Fruit fly (Drosophila melanogaster): Measurements from ENCODE around the gene DNAlig3.

Gene DNAlig3

DNA sequence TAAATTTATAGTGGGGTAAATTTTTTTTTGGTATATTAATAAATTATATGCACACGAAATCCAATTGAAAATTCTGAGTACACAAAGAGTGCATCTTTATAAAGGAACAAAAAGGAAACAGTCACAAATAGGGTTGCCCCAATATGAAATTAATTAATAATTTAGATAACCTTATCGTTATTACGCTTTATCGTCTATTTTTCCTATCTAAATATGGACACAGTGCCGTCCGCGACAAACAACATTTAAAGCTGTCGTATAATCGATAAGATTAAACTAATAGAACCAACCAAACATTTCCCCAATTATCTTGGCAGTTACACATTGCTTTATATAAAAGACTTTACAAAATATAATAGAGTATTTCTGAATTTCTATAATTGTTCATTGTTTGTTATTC is 3.6 kb downstream of the DNAlig3 start:
- TF ChIP-seq Snoo (tag; optimal IDR thresholded peaks at IDR 0.05) (no peak), CG14655 (GFP tag; optimal IDR thresholded peaks at IDR 0.05) (no peak), CG15710 (tag; optimal IDR thresholded peaks at IDR 0.05) (no peak), CG8301 (tag; optimal IDR thresholded peaks at IDR 0.05) (no peak), CG9948 (tag; optimal IDR thresholded peaks at IDR 0.05) (no peak), Ets98B (GFP tag; IDR thresholded peaks at IDR 0.05) (no peak), Pif1A (GFP tag; optimal IDR thresholded peaks at IDR 0.05) (no peak), gl (tag; optimal IDR thresholded peaks at IDR 0.05) (no peak), D1 (tag; optimal IDR thresholded peaks at IDR 0.05) (no peak), CG13204 (GFP tag; optimal IDR thresholded peaks at IDR 0.05) (no peak), CG12605 (GFP tag; IDR thresholded peaks at IDR 0.05) (no peak), CG34367 (tag; optimal IDR thresholded peaks at IDR 0.05) (no peak), CG8159 (tag; optimal IDR thresholded peaks at IDR 0.05) (no peak), CG32121 (GFP tag; IDR thresholded peaks at IDR 0.05) (no peak), fd96Ca (GFP tag; IDR thresholded peaks at IDR 0.05) (no peak), CG4496 (GFP tag; IDR thresholded peaks at IDR 0.05) (no peak), CG10348 (GFP tag; IDR thresholded peaks at IDR 0.05) (no peak), CG17806 (tag; optimal IDR thresholded peaks at IDR 0.05) (no peak), Pif1B (GFP tag; optimal IDR thresholded peaks at IDR 0.05) (no peak)

DNA sequence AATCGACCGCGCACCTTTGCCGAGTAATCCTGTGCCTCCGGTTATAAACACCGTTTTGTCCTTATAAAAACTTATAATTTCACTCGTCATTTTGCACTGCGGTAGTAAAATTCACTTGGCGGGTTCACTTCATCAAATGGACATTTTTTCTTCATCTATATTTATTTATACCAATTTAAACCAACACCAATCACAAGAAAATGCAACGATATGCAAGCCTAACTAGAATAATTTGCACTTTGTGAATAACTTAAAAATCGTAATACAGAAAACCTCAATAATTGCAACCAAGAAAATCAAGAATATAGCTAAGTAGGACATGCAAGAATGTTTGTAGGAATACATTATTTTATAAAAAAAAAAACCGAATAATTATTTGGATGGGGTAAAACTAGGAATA is 5.8 kb downstream of the DNAlig3 start, which contains the start of the genes CG10096 and CG10097:
Gene CG10096 (minus strand): TSS at position 101 of the 400 bp plus-strand sequence.
Gene CG10097 (minus strand): TSS at position 101 of the 400 bp plus-strand sequence.
- TF ChIP-seq CG17806 (tag; optimal IDR thresholded peaks at IDR 0.05) (no peak), gl (tag; optimal IDR thresholded peaks at IDR 0.05) (no peak), CG13204 (GFP tag; optimal IDR thresholded peaks at IDR 0.05) (no peak), CG8159 (tag; optimal IDR thresholded peaks at IDR 0.05) (no peak), Snoo (tag; optimal IDR thresholded peaks at IDR 0.05) (no peak), CG14655 (GFP tag; optimal IDR thresholded peaks at IDR 0.05) (no peak), CG12605 (GFP tag; IDR thresholded peaks at IDR 0.05) (no peak), Pif1A (GFP tag; optimal IDR thresholded peaks at IDR 0.05) (no peak), fd96Ca (GFP tag; IDR thresholded peaks at IDR 0.05) (no peak), Pif1B (GFP tag; optimal IDR thresholded peaks at IDR 0.05) (no peak), CG4496 (GFP tag; IDR thresholded peaks at IDR 0.05) (no peak), Ets98B (GFP tag; IDR thresholded peaks at IDR 0.05) (no peak), EcR (GFP tag; optimal IDR thresholded peaks at IDR 0.05) (no peak), D1 (tag; optimal IDR thresholded peaks at IDR 0.05) (no peak), CG32121 (GFP tag; IDR thresholded peaks at IDR 0.05) (no peak), CG15710 (tag; optimal IDR thresholded peaks at IDR 0.05) (no peak), CG10348 (GFP tag; IDR thresholded peaks at IDR 0.05) (no peak), rn (GFP tag; IDR thresholded peaks at IDR 0.05) (no peak), CG8301 (tag; optimal IDR thresholded peaks at IDR 0.05) (no peak)

DNA sequence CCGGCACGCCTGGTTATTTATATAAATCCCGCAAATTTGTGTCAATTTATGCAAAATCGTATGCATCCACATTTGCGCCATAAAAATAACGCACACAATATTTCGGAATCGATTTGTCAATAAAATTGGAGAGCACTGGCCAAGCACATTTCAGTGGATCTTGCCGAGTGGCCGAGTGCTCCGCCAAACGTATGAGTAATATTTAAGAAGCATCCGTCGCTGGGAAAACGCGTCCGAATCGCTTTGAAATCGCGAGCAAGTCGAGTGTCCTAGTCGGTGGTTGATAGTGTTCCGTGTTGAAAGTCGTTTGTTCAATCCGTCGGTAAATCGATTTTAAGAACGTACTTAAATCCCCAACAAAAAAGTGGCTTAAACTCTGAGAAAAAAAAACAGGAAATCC is 14.7 kb downstream of the DNAlig3 start, which contains the start of gene CG33098:
Gene CG33098 (plus strand): TSS at position 224 of the 400 bp plus-strand sequence.
- no peak for TF ChIP-seq CG12605 (GFP tag; IDR thresholded peaks at IDR 0.05)
- TF ChIP-seq Pif1A (GFP tag; optimal IDR thresholded peaks at IDR 0.05): no peak
- TF ChIP-seq CG8301 (tag; optimal IDR thresholded peaks at IDR 0.05): no peak
- TF ChIP-seq CG4496 (GFP tag; IDR thresholded peaks at IDR 0.05): no peak

- TF ChIP-seq CG8301 (tag; optimal IDR thresholded peaks at IDR 0.05) (no peak), EcR (GFP tag; optimal IDR thresholded peaks at IDR 0.05) (no peak), CG10348 (GFP tag; IDR thresholded peaks at IDR 0.05) (no peak), CG8159 (tag; optimal IDR thresholded peaks at IDR 0.05) (no peak), Ets98B (GFP tag; IDR thresholded peaks at IDR 0.05) (no peak), CG14655 (GFP tag; optimal IDR thresholded peaks at IDR 0.05) (no peak), CG34367 (tag; optimal IDR thresholded peaks at IDR 0.05) (no peak)
Observed at dm6 chr3R:12385949-12386348, 15.7 kb downstream of the DNAlig3 start, which contains the start of gene Sol1. Gene Sol1 (plus strand): TSS chr3R:12386249.

DNA sequence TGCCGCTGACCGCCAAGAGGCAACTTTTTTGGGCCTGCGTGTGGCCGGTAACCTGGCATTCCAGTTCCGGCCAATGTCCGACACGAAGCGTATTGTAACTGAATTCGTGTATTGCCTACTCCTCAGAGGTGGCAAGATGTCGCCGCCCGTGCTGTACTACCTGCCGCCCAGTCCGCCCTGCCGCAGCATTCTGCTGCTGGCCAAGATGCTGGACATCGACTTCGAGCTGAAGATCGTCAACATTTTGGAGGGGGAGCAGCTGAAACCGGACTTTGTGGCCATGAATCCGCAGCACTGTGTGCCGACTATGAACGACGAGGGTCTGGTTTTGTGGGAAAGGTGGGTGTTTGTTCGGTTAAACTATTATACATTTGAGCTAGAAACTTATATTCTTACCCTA is 17.4 kb downstream of the DNAlig3 start:
- TF ChIP-seq Ets98B (GFP tag; IDR thresholded peaks at IDR 0.05) (peak; percentile 12; the same call in 1 of the 2 replicates), CG15710 (tag; optimal IDR thresholded peaks at IDR 0.05) (no peak), CG4496 (GFP tag; IDR thresholded peaks at IDR 0.05) (peak; percentile 84)

DNA sequence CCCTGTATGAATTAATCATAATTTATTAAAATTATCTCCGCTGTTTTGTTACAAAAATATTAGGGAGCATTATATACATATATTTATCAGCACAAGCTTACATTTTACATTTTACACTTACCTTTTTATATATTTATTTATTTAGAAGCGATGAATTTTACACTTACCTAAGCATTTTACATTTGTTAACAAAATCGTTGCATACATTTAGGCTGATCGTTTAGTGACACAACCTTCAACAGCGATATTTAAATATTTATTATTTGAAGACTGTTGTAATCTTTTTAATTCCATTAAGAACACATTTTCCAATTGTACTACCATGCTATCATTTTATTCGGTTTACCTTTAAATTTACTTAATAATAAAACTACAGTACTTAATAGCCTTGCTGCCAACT is 17.9 kb downstream of the DNAlig3 start:
- TF ChIP-seq CG17806 (tag; optimal IDR thresholded peaks at IDR 0.05) (no peak), D1 (tag; optimal IDR thresholded peaks at IDR 0.05) (peak; percentile 71)

DNA sequence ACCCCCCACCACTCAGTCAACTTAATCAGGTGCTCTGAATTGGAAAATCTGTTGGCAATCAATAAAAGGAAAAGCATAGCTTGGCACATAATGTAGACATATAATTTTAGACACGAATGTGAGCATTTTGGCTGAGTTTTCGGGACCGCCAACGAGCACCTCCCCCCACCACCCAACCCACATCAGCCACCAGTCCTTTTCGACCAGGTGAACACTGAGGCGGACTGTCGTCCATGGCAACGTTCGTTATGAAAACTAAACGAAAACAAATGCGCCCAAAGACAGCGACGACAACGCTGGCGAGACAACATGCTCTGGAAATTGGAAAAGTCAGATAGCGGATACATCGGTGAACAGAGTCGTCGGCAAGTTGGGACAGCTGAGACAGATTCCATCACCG is 18.6 kb downstream of the DNAlig3 start, which contains the start of gene GstD11:
Gene GstD11 (plus strand): TSS at position 301 of the 400 bp plus-strand sequence.
- TF ChIP-seq CG12605 (GFP tag; IDR thresholded peaks at IDR 0.05): no peak
- TF ChIP-seq CG15710 (tag; optimal IDR thresholded peaks at IDR 0.05): no peak
- no peak for TF ChIP-seq CG9948 (tag; optimal IDR thresholded peaks at IDR 0.05)
- TF ChIP-seq rn (GFP tag; IDR thresholded peaks at IDR 0.05): no peak
- no peak for TF ChIP-seq Ets98B (GFP tag; IDR thresholded peaks at IDR 0.05)
- TF ChIP-seq CG8301 (tag; optimal IDR thresholded peaks at IDR 0.05): no peak
- no peak for TF ChIP-seq Pif1A (GFP tag; optimal IDR thresholded peaks at IDR 0.05)
- no peak for TF ChIP-seq fd96Ca (GFP tag; IDR thresholded peaks at IDR 0.05)
- TF ChIP-seq Pif1B (GFP tag; optimal IDR thresholded peaks at IDR 0.05): no peak
- TF ChIP-seq Snoo (tag; optimal IDR thresholded peaks at IDR 0.05): no peak
- no peak for TF ChIP-seq gl (tag; optimal IDR thresholded peaks at IDR 0.05)
- no peak for TF ChIP-seq CG8159 (tag; optimal IDR thresholded peaks at IDR 0.05)
- TF ChIP-seq CG13204 (GFP tag; optimal IDR thresholded peaks at IDR 0.05): no peak
- no peak for TF ChIP-seq CG32121 (GFP tag; IDR thresholded peaks at IDR 0.05)
- TF ChIP-seq D1 (tag; optimal IDR thresholded peaks at IDR 0.05): no peak
- TF ChIP-seq CG14655 (GFP tag; optimal IDR thresholded peaks at IDR 0.05): no peak
- TF ChIP-seq CG17806 (tag; optimal IDR thresholded peaks at IDR 0.05): no peak
- no peak for TF ChIP-seq CG10348 (GFP tag; IDR thresholded peaks at IDR 0.05)
- no peak for TF ChIP-seq EcR (GFP tag; optimal IDR thresholded peaks at IDR 0.05)
- no peak for TF ChIP-seq CG4496 (GFP tag; IDR thresholded peaks at IDR 0.05)

Measured in whole organism, pupa.